Fruit fly (Drosophila melanogaster) whole organism, wandering third instar larva: Measurements from ENCODE around the gene CG13039.

Source experiments
- HLH106 ChIP-seq: fragments of 200-800 bp; optimal IDR thresholded peaks from 3 replicates; lab custom pipeline; 2019; ENCODE audit warnings: missing biosample characterization, mild to moderate bottlenecking, missing genetic modification characterization, moderate library complexity
- Hnf4 ChIP-seq: fragments of 200-800 bp; sonication (Bioruptor generic); optimal IDR thresholded peaks from 2 replicates; lab custom pipeline; 2016; ENCODE audit warnings: missing biosample characterization, mild to moderate bottlenecking, missing genetic modification characterization
- Hr78 ChIP-seq: fragments of >200 bp; optimal IDR thresholded peaks from 2 replicates; lab custom pipeline; 2017; ENCODE audit warnings: missing biosample characterization, missing genetic modification characterization
- OdsH ChIP-seq: fragments of 200-800 bp; sonication (Bioruptor generic); optimal IDR thresholded peaks from 2 replicates; lab custom pipeline; 2016; ENCODE audit warnings: missing biosample characterization, mild to moderate bottlenecking, missing genetic modification characterization
- Sp1 ChIP-seq: fragments of 200-800 bp; sonication (Bioruptor generic); optimal IDR thresholded peaks from 3 replicates; lab custom pipeline; 2019; ENCODE audit warnings: missing biosample characterization, mild to moderate bottlenecking, missing genetic modification characterization, moderate library complexity
- fru ChIP-seq: fragments of 200-800 bp; sonication (Bioruptor generic); optimal IDR thresholded peaks from 3 replicates; lab custom pipeline; 2016; ENCODE audit warnings: missing biosample characterization, mild to moderate bottlenecking, missing genetic modification characterization
- psq ChIP-seq: fragments of 200-800 bp; sonication (Bioruptor generic); optimal IDR thresholded peaks from 3 replicates; lab custom pipeline; 2017; ENCODE audit warnings: missing biosample characterization, mild to moderate bottlenecking, missing genetic modification characterization, moderate library complexity

DNA sequence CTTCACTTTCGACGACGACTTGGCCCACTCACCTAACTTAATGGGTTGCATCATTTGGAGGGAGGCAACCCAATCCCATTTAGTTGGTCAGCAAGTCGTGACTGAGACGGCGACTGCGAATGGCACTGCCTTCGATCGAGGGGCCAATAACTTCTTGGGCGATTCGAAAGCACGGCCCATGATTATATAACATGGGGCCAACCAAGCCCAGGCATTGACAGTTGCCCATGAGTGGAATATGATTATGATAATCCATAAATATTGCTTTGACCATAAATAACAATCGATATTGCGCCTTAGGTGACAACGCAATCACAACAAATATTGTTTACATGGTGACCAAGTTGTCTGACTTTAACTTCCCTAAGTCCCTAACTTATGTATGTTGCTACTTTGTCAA is 42.7 kb downstream of the CG13039 start, which contains the start of gene CG13048:
- TF ChIP-seq Hr78 (GFP tag; lab: Kevin White, UChicago) (no peak), psq (no peak), Hnf4 (no peak), fru (GFP tag; lab: Kevin White, UChicago) (no peak), OdsH (GFP tag; lab: Kevin White, UChicago) (no peak), Sp1 (GFP tag; lab: Kevin White, UChicago) (no peak), HLH106 (tag; lab: Kevin White, UChicago) (no peak)
